Fruit fly (Drosophila melanogaster) whole organism, adult: ENCODE data around the gene CG11134.

Experiments
- CG33017 ChIP-seq: fragments of 200-800 bp; sonication (Bioruptor generic); optimal IDR thresholded peaks from 2 replicates; lab custom pipeline; 2018; ENCODE audit warnings: missing biosample characterization, mild to moderate bottlenecking, missing genetic modification characterization, moderate library complexity
- Clk ChIP-seq: fragments of 200-800 bp; sonication (Bioruptor generic); optimal IDR thresholded peaks from 2 replicates; lab custom pipeline; 2017; ENCODE audit warnings: missing biosample characterization, missing genetic modification characterization
- cnc ChIP-seq, 2 experiments: fragments of >200 bp; optimal IDR thresholded peaks; 2 replicates each; lab custom pipeline; 2017
- pad ChIP-seq: fragments of 200-800 bp; sonication (Bioruptor generic); optimal IDR thresholded peaks from 3 replicates; lab custom pipeline; 2017; ENCODE audit warnings: missing biosample characterization, missing genetic modification characterization, mild to moderate bottlenecking, moderate library complexity, missing genetic modification reagents

- no peak for TF ChIP-seq cnc (optimal IDR thresholded peaks at IDR 0.05; lab: Kevin White, UChicago)
- TF ChIP-seq CG33017 (tag; lab: Kevin White, UChicago): no peak
- TF ChIP-seq Clk: no peak
- TF ChIP-seq pad (GFP tag; lab: Kevin White, UChicago): no peak
Observed at dm6 chrX:13747052-13747451, 9.3 kb downstream of the CG11134 start.
